Worm (Caenorhabditis elegans) whole organism, mixed stage, embryonic: Measurements from ENCODE around the gene T25E12.16.

Source experiments
- M03D4.4 ChIP-seq: sonication (generic microtip); optimal IDR thresholded peaks from 2 replicates; lab custom pipeline; 2017; ENCODE audit warnings: mild to moderate bottlenecking, missing genetic modification characterization, missing compliant biosample characterization
- bed-3 ChIP-seq: fragments of 200-800 bp; sonication (Bioruptor generic); optimal IDR thresholded peaks from 3 replicates; lab custom pipeline; 2018; ENCODE audit warnings: mild to moderate bottlenecking, missing genetic modification characterization, moderate library complexity, missing compliant biosample characterization
- blmp-1 ChIP-seq: fragments of 150-350 bp; optimal IDR thresholded peaks from 2 replicates; lab custom pipeline; 2014; ENCODE audit warnings: missing biosample characterization, missing genetic modification characterization
- ceh-39 ChIP-seq: fragments of 150-350 bp; optimal IDR thresholded peaks from 2 replicates; lab custom pipeline; 2014; ENCODE audit warnings: missing biosample characterization, missing genetic modification characterization
- ceh-43 ChIP-seq: fragments of 200-800 bp; sonication (Bioruptor generic); optimal IDR thresholded peaks from 2 replicates; lab custom pipeline; 2018; ENCODE audit warnings: mild to moderate bottlenecking, missing genetic modification characterization, moderate library complexity, missing compliant biosample characterization
- ceh-83 ChIP-seq: fragments of 200-800 bp; sonication (Bioruptor generic); optimal IDR thresholded peaks from 2 replicates; lab custom pipeline; 2018; ENCODE audit warnings: mild to moderate bottlenecking, missing genetic modification characterization, missing compliant biosample characterization
- ces-1 ChIP-seq: fragments of 150-350 bp; optimal IDR thresholded peaks from 2 replicates; lab custom pipeline; 2014; ENCODE audit warnings: missing biosample characterization, missing genetic modification reagents, missing genetic modification characterization
- cnd-1 ChIP-seq: fragments of 200-800 bp; sonication (Bioruptor generic); optimal IDR thresholded peaks from 2 replicates; lab custom pipeline; 2018; ENCODE audit warnings: mild to moderate bottlenecking, missing genetic modification characterization, missing compliant biosample characterization
- drap-1 ChIP-seq: fragments of 200-800 bp; sonication (Bioruptor generic); optimal IDR thresholded peaks from 3 replicates; lab custom pipeline; 2018; ENCODE audit warnings: mild to moderate bottlenecking, missing genetic modification characterization, missing compliant biosample characterization
- elt-1 ChIP-seq: sonication (generic microtip); optimal IDR thresholded peaks from 2 replicates; lab custom pipeline; 2017; ENCODE audit warnings: missing genetic modification characterization, mild to moderate bottlenecking, missing compliant biosample characterization, antibody characterized with exemption, moderate library complexity, borderline replicate concordance; ENCODE audit not compliant: insufficient read depth
- elt-3 ChIP-seq: fragments of 150-350 bp; optimal IDR thresholded peaks from 2 replicates; lab custom pipeline; 2014; ENCODE audit warnings: missing biosample characterization, missing genetic modification characterization
- flh-1 ChIP-seq: fragments of 200-800 bp; sonication (Bioruptor generic); optimal IDR thresholded peaks from 2 replicates; lab custom pipeline; 2018; ENCODE audit warnings: mild to moderate bottlenecking, missing genetic modification characterization, moderate library complexity, missing compliant biosample characterization
- ham-2 ChIP-seq: fragments of 200-800 bp; sonication (Bioruptor generic); optimal IDR thresholded peaks from 2 replicates; lab custom pipeline; 2018; ENCODE audit warnings: mild to moderate bottlenecking, missing genetic modification characterization, missing compliant biosample characterization
- hlh-1 ChIP-seq: fragments of 150-350 bp; optimal IDR thresholded peaks from 2 replicates; lab custom pipeline; 2014; ENCODE audit warnings: missing biosample characterization, missing genetic modification reagents, missing genetic modification characterization
- lin-13 ChIP-seq: fragments of 150-350 bp; optimal IDR thresholded peaks from 2 replicates; lab custom pipeline; 2014; ENCODE audit warnings: missing biosample characterization, missing genetic modification characterization
- lin-32 ChIP-seq: fragments of 200-800 bp; sonication (Bioruptor generic); optimal IDR thresholded peaks from 2 replicates; lab custom pipeline; 2018; ENCODE audit warnings: mild to moderate bottlenecking, missing genetic modification characterization, missing compliant biosample characterization
- lsy-2 ChIP-seq: fragments of 150-350 bp; optimal IDR thresholded peaks from 2 replicates; lab custom pipeline; 2014; ENCODE audit warnings: missing biosample characterization, missing genetic modification characterization
- mab-5 ChIP-seq: fragments of 150-350 bp; optimal IDR thresholded peaks from 2 replicates; lab custom pipeline; 2014; ENCODE audit warnings: missing biosample characterization, missing genetic modification characterization
- mls-2 ChIP-seq: sonication (generic microtip); optimal IDR thresholded peaks from 2 replicates; lab custom pipeline; 2016; ENCODE audit warnings: mild to moderate bottlenecking, missing genetic modification characterization, moderate library complexity, missing compliant biosample characterization
- nhr-12 ChIP-seq: fragments of 150-350 bp; optimal IDR thresholded peaks from 2 replicates; lab custom pipeline; 2014; ENCODE audit warnings: missing biosample characterization, missing genetic modification characterization
- nhr-2 ChIP-seq: fragments of 150-350 bp; optimal IDR thresholded peaks from 2 replicates; lab custom pipeline; 2014; ENCODE audit warnings: missing biosample characterization, missing genetic modification characterization
- nhr-237 ChIP-seq: fragments of 150-350 bp; optimal IDR thresholded peaks from 2 replicates; lab custom pipeline; 2014; ENCODE audit warnings: missing biosample characterization, missing genetic modification characterization
- nhr-28 ChIP-seq: fragments of 150-350 bp; optimal IDR thresholded peaks from 2 replicates; lab custom pipeline; 2014; ENCODE audit warnings: missing biosample characterization, missing genetic modification characterization
- nhr-76 ChIP-seq: sonication (generic microtip); optimal IDR thresholded peaks from 2 replicates; lab custom pipeline; 2017; ENCODE audit warnings: missing biosample characterization, missing genetic modification characterization
- sem-2 ChIP-seq: fragments of 200-800 bp; sonication (Bioruptor generic); optimal IDR thresholded peaks from 2 replicates; lab custom pipeline; 2018; ENCODE audit warnings: mild to moderate bottlenecking, missing genetic modification characterization, missing compliant biosample characterization
- tbx-8 ChIP-seq: fragments of 200-800 bp; sonication (Bioruptor generic); optimal IDR thresholded peaks from 2 replicates; lab custom pipeline; 2018; ENCODE audit warnings: mild to moderate bottlenecking, missing genetic modification characterization, moderate library complexity, missing compliant biosample characterization
- unc-120 ChIP-seq: sonication (generic microtip); optimal IDR thresholded peaks from 2 replicates; lab custom pipeline; 2017; ENCODE audit warnings: missing genetic modification characterization, missing compliant biosample characterization; ENCODE audit not compliant: poor library complexity, severe bottlenecking
- unc-39 ChIP-seq: fragments of 150-350 bp; optimal IDR thresholded peaks from 2 replicates; lab custom pipeline; 2014; ENCODE audit warnings: missing biosample characterization, missing genetic modification characterization
- unc-62 ChIP-seq: fragments of 150-350 bp; optimal IDR thresholded peaks from 2 replicates; lab custom pipeline; 2014; ENCODE audit warnings: missing biosample characterization, missing genetic modification reagents, missing genetic modification characterization
- ztf-11 ChIP-seq: fragments of 150-350 bp; optimal IDR thresholded peaks from 2 replicates; lab custom pipeline; 2014; ENCODE audit warnings: missing biosample characterization, missing genetic modification characterization

T25E12.16 gene

DNA sequence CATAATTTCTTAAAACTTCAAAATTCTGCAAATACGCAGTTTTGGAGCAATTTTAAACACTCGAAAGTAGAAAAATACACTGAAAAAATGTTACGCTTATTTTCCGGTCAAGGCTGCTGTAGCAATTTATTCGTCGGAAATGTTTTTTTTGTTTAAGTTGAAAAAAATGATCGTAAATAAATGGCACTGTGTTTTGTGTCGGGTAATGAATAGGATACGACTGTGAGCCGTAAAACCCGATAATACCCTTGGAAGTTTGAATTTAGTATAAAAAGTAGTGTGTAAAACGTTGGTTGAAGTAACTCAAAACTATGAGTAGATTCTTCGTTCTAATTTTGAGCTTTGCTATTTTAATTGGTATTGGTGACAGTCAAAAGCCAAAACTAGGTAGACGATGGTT, 6.7 kb downstream of the T25E12.16 start, which contains the start of gene T25E12.14:
T25E12.14 (plus strand) TSS at position 301 of the 400 bp plus-strand sequence.
- TF ChIP-seq ceh-43 (GFP tag; lab: Kevin White, UChicago) (no peak), tbx-8 (GFP tag; lab: Kevin White, UChicago) (no peak), flh-1 (GFP tag; lab: Kevin White, UChicago) (no peak), ces-1 (GFP tag; lab: Kevin White, UChicago) (no peak), ceh-83 (no peak), sem-2 (no peak), ceh-39 (tag; lab: Kevin White, UChicago) (no peak)

ce11 chrV:16725955-16726354, 7.6 kb downstream of the T25E12.16 start:
- TF ChIP-seq nhr-2 (tag; lab: Kevin White, UChicago), result no peak
- TF ChIP-seq tbx-8 (GFP tag; lab: Kevin White, UChicago), result no peak
- no peak for TF ChIP-seq nhr-76
- TF ChIP-seq elt-1 (tag; lab: Kevin White, UChicago), result no peak
- no peak for TF ChIP-seq ceh-39 (tag; lab: Kevin White, UChicago)

DNA sequence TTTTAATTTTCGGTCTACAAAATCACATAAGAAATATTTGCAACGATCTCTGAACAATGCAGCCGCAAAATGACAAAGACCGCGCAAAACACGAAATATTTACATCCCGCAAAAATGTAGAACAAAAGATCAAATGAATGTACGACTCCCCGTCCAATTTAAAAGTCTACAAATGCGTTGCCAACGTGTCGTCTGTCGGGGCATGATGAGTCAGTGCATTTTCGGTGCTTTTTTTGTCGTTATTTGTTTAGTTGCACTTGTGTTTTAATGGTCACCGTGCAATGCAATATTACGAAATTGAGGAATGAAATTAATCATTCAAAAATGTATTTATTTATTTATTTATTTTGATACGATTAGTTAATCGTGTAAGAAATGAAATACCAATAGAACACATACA, 9.0 kb downstream of the T25E12.16 start:
- TF ChIP-seq flh-1 (GFP tag; lab: Kevin White, UChicago) (no peak), lsy-2 (tag; lab: Kevin White, UChicago) (no peak), tbx-8 (GFP tag; lab: Kevin White, UChicago) (no peak), lin-32 (no peak), bed-3 (GFP tag; lab: Kevin White, UChicago) (no peak), M03D4.4 (no peak), blmp-1 (tag; lab: Kevin White, UChicago) (no peak), hlh-1 (tag; lab: Kevin White, UChicago) (no peak), cnd-1 (tag; lab: Kevin White, UChicago) (no peak), nhr-2 (tag; lab: Kevin White, UChicago) (no peak), nhr-28 (tag; lab: Kevin White, UChicago) (no peak), ham-2 (GFP tag; lab: Kevin White, UChicago) (no peak), drap-1 (GFP tag; lab: Kevin White, UChicago) (no peak), unc-39 (tag; lab: Kevin White, UChicago) (no peak), nhr-76 (no peak), nhr-12 (no peak)

DNA sequence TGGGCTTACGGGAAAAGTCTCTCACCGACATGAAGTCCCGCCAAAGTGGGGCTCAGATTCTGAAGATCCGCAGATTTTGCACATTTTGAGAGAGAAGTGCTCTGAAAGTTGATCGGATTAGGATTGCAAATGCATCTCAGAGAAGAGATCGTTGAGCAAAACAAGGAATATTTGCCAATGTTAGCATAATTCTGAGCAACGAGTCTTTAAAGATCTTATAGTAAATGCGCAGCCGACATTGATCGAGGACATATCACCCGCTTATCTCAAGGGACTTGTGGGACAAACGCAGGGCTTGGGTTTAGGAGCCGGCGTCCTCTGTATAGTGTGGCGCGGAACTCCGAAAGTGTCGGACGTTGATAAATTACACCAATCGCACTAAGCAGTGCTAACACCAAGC, 9.8 kb downstream of the T25E12.16 start, which contains the start of gene nhr-112:
nhr-112 (minus strand) TSS at position 101 of the 400 bp plus-strand sequence.
- no peak for TF ChIP-seq flh-1 (GFP tag; lab: Kevin White, UChicago)
- no peak for TF ChIP-seq ceh-43 (GFP tag; lab: Kevin White, UChicago)
- no peak for TF ChIP-seq mab-5 (tag; lab: Kevin White, UChicago)
- TF ChIP-seq tbx-8 (GFP tag; lab: Kevin White, UChicago), result no peak
- TF ChIP-seq nhr-237 (tag; lab: Kevin White, UChicago), result no peak

ce11 chrV:16716574-16716973, 17.0 kb downstream of the T25E12.16 start, which contains the start of gene srh-137:
Gene srh-137, minus strand, starts transcription at chrV:16716674.
- TF ChIP-seq nhr-2 (tag; lab: Kevin White, UChicago), result no peak
- no peak for TF ChIP-seq nhr-28 (tag; lab: Kevin White, UChicago)
- TF ChIP-seq blmp-1 (tag; lab: Kevin White, UChicago), result no peak
- TF ChIP-seq nhr-237 (tag; lab: Kevin White, UChicago), result no peak
- no peak for TF ChIP-seq nhr-12
- TF ChIP-seq mls-2, result no peak
- TF ChIP-seq elt-3 (tag; lab: Kevin White, UChicago), result no peak
- TF ChIP-seq ceh-43 (GFP tag; lab: Kevin White, UChicago), result no peak
- no peak for TF ChIP-seq bed-3 (GFP tag; lab: Kevin White, UChicago)
- no peak for TF ChIP-seq ztf-11 (tag; lab: Kevin White, UChicago)
- no peak for TF ChIP-seq unc-120
- no peak for TF ChIP-seq mab-5 (tag; lab: Kevin White, UChicago)
- TF ChIP-seq unc-62 (GFP tag; lab: Kevin White, UChicago), result no peak
- TF ChIP-seq ceh-83, result no peak

DNA sequence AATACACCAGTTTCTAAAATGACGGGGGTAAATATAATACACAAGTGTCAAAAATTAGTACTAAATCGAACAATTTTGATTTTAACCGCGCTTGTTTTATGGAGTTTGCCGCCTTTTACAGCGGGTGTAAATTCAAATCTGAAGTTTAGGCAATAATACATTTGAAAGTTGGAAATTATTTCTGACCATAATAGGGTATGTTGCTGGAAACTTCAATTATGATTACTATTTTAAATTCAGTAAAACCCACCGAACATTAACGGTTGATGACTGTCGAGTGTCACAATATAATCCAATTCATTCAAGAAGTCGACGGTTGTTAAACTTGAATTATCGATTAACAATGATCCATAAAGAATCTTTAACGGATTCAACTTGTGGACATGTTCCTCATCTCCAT, 19.8 kb downstream of the T25E12.16 start:
- no peak for TF ChIP-seq lin-13 (tag; lab: Kevin White, UChicago)
